Fruit fly (Drosophila melanogaster) whole organism, embryonic: ENCODE data around the gene Xport-B.

Source experiments
- ATbp ChIP-seq: fragments of 200-800 bp; sonication (Bioruptor generic); optimal IDR thresholded peaks from 2 replicates; lab custom pipeline; 2017; ENCODE audit warnings: missing biosample characterization, mild to moderate bottlenecking, missing genetic modification characterization, missing genetic modification reagents
- Abd-B ChIP-seq: fragments of 200-800 bp; sonication (Bioruptor generic); optimal IDR thresholded peaks from 2 replicates; lab custom pipeline; 2018; ENCODE audit warnings: missing biosample characterization, mild to moderate bottlenecking, missing genetic modification characterization, moderate library complexity
- Adf1 ChIP-seq: fragments of 200-800 bp; sonication (Bioruptor generic); IDR thresholded peaks from 2 replicates; pipeline ENCODE4 v1.3.6; 2022; ENCODE audit warnings: missing biosample characterization, missing genetic modification characterization
- Aef1 ChIP-seq: fragments of 200-800 bp; sonication (Bioruptor generic); IDR thresholded peaks from 3 replicates; pipeline ENCODE4 v1.3.6; 2022; ENCODE audit warnings: missing biosample characterization, missing genetic modification characterization
- Bdp1 ChIP-seq: fragments of 200-800 bp; sonication (Bioruptor generic); optimal IDR thresholded peaks from 3 replicates; lab custom pipeline; 2016; ENCODE audit warnings: missing biosample characterization, missing genetic modification characterization
- BtbVII ChIP-seq: fragments of 200-800 bp; sonication (Bioruptor generic); optimal IDR thresholded peaks from 3 replicates; lab custom pipeline; 2017; ENCODE audit warnings: missing biosample characterization, mild to moderate bottlenecking, missing genetic modification characterization
- CG10274 ChIP-seq: fragments of 200-800 bp; sonication (Bioruptor generic); optimal IDR thresholded peaks from 3 replicates; lab custom pipeline; 2017; ENCODE audit warnings: missing biosample characterization, mild to moderate bottlenecking, missing genetic modification characterization
- CG11398 ChIP-seq: fragments of 200-800 bp; sonication (Bioruptor generic); optimal IDR thresholded peaks from 2 replicates; lab custom pipeline; 2016; ENCODE audit warnings: missing biosample characterization, missing genetic modification characterization
- CG1233 ChIP-seq: fragments of 200-800 bp; sonication (Bioruptor generic); optimal IDR thresholded peaks from 4 replicates; lab custom pipeline; 2018; ENCODE audit warnings: missing biosample characterization, mild to moderate bottlenecking, missing genetic modification characterization
- CG14667 ChIP-seq: fragments of 200-800 bp; sonication (Bioruptor generic); IDR thresholded peaks from 2 replicates; pipeline ENCODE4 v1.3.6; 2022; ENCODE audit warnings: missing biosample characterization, missing genetic modification characterization
- CG15011 ChIP-seq: fragments of 200-800 bp; sonication (Bioruptor generic); optimal IDR thresholded peaks from 3 replicates; lab custom pipeline; 2018; ENCODE audit warnings: missing biosample characterization, mild to moderate bottlenecking, missing genetic modification characterization
- CG15073 ChIP-seq: fragments of 200-800 bp; sonication (Bioruptor generic); optimal IDR thresholded peaks from 2 replicates; lab custom pipeline; 2016; ENCODE audit warnings: missing biosample characterization, missing genetic modification characterization
- CG17186 ChIP-seq: fragments of 200-800 bp; sonication (Bioruptor generic); optimal IDR thresholded peaks from 3 replicates; lab custom pipeline; 2017; ENCODE audit warnings: missing biosample characterization, missing genetic modification reagents, missing genetic modification characterization
- CG17361 ChIP-seq: fragments of 200-800 bp; sonication (Bioruptor generic); IDR thresholded peaks from 3 replicates; pipeline ENCODE4 v1.3.6; 2022; ENCODE audit warnings: missing biosample characterization, missing genetic modification characterization
- CG2875 ChIP-seq: fragments of 200-800 bp; sonication (Bioruptor generic); optimal IDR thresholded peaks from 2 replicates; lab custom pipeline; 2017; ENCODE audit warnings: missing biosample characterization, mild to moderate bottlenecking, missing genetic modification characterization, missing genetic modification reagents
- CG3407 ChIP-seq: fragments of 200-800 bp; sonication (Bioruptor generic); optimal IDR thresholded peaks from 2 replicates; lab custom pipeline; 2018; ENCODE audit warnings: missing biosample characterization, mild to moderate bottlenecking, missing genetic modification characterization
- CG34376 ChIP-seq: fragments of 200-800 bp; sonication (Bioruptor generic); optimal IDR thresholded peaks from 2 replicates; lab custom pipeline; 2018; ENCODE audit warnings: missing biosample characterization, mild to moderate bottlenecking, missing genetic modification characterization
- CG4360 ChIP-seq: fragments of 200-800 bp; sonication (Bioruptor generic); IDR thresholded peaks from 2 replicates; pipeline ENCODE4 v1.3.6; 2022; ENCODE audit warnings: missing biosample characterization, missing genetic modification characterization
- CG7786 ChIP-seq: fragments of 200-800 bp; sonication (Bioruptor generic); optimal IDR thresholded peaks from 2 replicates; lab custom pipeline; 2016; ENCODE audit warnings: missing biosample characterization, missing genetic modification characterization
- CG9817 ChIP-seq: fragments of 200-800 bp; sonication (Bioruptor generic); optimal IDR thresholded peaks from 2 replicates; lab custom pipeline; 2018; ENCODE audit warnings: missing biosample characterization, mild to moderate bottlenecking, missing genetic modification characterization, moderate library complexity
- D ChIP-seq, 2 experiments: fragments of 200-800 bp in 1 of 2; fragments of >200 bp in 1 of 2; sonication (Bioruptor generic) in 1 of 2; optimal IDR thresholded peaks; 2 replicates in 1 of 2; 3 replicates in 1 of 2; lab custom pipeline; 2017; ENCODE audit warnings: mild to moderate bottlenecking in 1 of 2, missing biosample characterization in 1 of 2, missing genetic modification characterization in 1 of 2, missing genetic modification reagents in 1 of 2
- Ets65A ChIP-seq: fragments of 200-800 bp; sonication (Bioruptor generic); peaks from one replicate; lab custom pipeline; 2016; ENCODE audit warnings: missing biosample characterization, missing genetic modification characterization
- HLH54F ChIP-seq: fragments of 200-800 bp; sonication (Bioruptor generic); optimal IDR thresholded peaks from 3 replicates; lab custom pipeline; 2016; ENCODE audit warnings: missing biosample characterization, missing genetic modification characterization
- Hey ChIP-seq: fragments of 200-800 bp; sonication (Bioruptor generic); optimal IDR thresholded peaks from 3 replicates; lab custom pipeline; 2018; ENCODE audit warnings: missing biosample characterization, mild to moderate bottlenecking, missing genetic modification characterization
- Hr3 ChIP-seq: fragments of 200-800 bp; sonication (Bioruptor generic); optimal IDR thresholded peaks from 3 replicates; lab custom pipeline; 2016; ENCODE audit warnings: missing biosample characterization, missing genetic modification characterization
- Hr78 ChIP-seq, 2 experiments: fragments of 200-800 bp in 1 of 2; fragments of >200 bp in 1 of 2; sonication (Bioruptor generic) in 1 of 2; optimal IDR thresholded peaks; 2 replicates each; lab custom pipeline; 2017 to 2019; ENCODE audit warnings: missing biosample characterization in 2 of 2, missing genetic modification characterization in 2 of 2, mild to moderate bottlenecking in 1 of 2, moderate library complexity in 1 of 2
- Myb ChIP-seq: fragments of 200-800 bp; sonication (Bioruptor generic); optimal IDR thresholded peaks from 2 replicates; lab custom pipeline; 2016; ENCODE audit warnings: missing biosample characterization, missing genetic modification characterization
- Sox102F ChIP-seq: fragments of 200-800 bp; sonication (Bioruptor generic); optimal IDR thresholded peaks from 2 replicates; lab custom pipeline; 2018; ENCODE audit warnings: missing biosample characterization, mild to moderate bottlenecking, missing genetic modification characterization, moderate library complexity
- Vsx1 ChIP-seq: fragments of 200-800 bp; sonication (Bioruptor generic); optimal IDR thresholded peaks from 2 replicates; lab custom pipeline; 2017; ENCODE audit warnings: missing biosample characterization, mild to moderate bottlenecking, missing genetic modification characterization, missing genetic modification reagents
- amos ChIP-seq: fragments of 200-800 bp; sonication (Bioruptor generic); IDR thresholded peaks from 2 replicates; pipeline ENCODE4 v1.3.6; 2022; ENCODE audit warnings: missing biosample characterization, missing genetic modification characterization; ENCODE audit not compliant: partially characterized antibody
- ase ChIP-seq: fragments of 200-800 bp; sonication (Bioruptor generic); IDR thresholded peaks from 3 replicates; pipeline ENCODE4 v1.3.6; 2022; ENCODE audit warnings: missing biosample characterization, missing genetic modification characterization
- bsh ChIP-seq, 2 experiments: fragments of 200-800 bp; sonication (Bioruptor generic); optimal IDR thresholded peaks; 2 replicates each; lab custom pipeline; 2017 to 2018; ENCODE audit warnings: mild to moderate bottlenecking in 2 of 2, missing biosample characterization in 2 of 2, missing genetic modification characterization in 2 of 2, moderate library complexity in 1 of 2
- caup ChIP-seq: fragments of 200-800 bp; sonication (Bioruptor generic); optimal IDR thresholded peaks from 3 replicates; lab custom pipeline; 2017; ENCODE audit warnings: missing biosample characterization, mild to moderate bottlenecking, missing genetic modification characterization, moderate library complexity; ENCODE audit not compliant: severe bottlenecking
- cg ChIP-seq: fragments of 200-800 bp; sonication (Bioruptor generic); optimal IDR thresholded peaks from 3 replicates; lab custom pipeline; 2019; ENCODE audit warnings: missing biosample characterization, mild to moderate bottlenecking, missing genetic modification characterization, moderate library complexity
- dati ChIP-seq: fragments of 200-800 bp; sonication (Bioruptor generic); IDR thresholded peaks from 2 replicates; pipeline ENCODE4 v1.3.6; 2022; ENCODE audit warnings: missing biosample characterization, missing genetic modification characterization
- fd96Cb ChIP-seq: fragments of 200-800 bp; sonication (Bioruptor generic); optimal IDR thresholded peaks from 2 replicates; lab custom pipeline; 2018; ENCODE audit warnings: missing biosample characterization, mild to moderate bottlenecking, missing genetic modification characterization, moderate library complexity
- gfzf ChIP-seq: fragments of 200-800 bp; sonication (Bioruptor generic); optimal IDR thresholded peaks from 2 replicates; lab custom pipeline; 2016; ENCODE audit warnings: missing biosample characterization, mild to moderate bottlenecking, missing genetic modification characterization, moderate library complexity
- hb ChIP-seq: fragments of 200-800 bp; sonication (Bioruptor generic); IDR thresholded peaks from 3 replicates; pipeline ENCODE4 v1.3.6; 2022; ENCODE audit warnings: missing biosample characterization, missing genetic modification characterization; ENCODE audit not compliant: partially characterized antibody
- insv ChIP-seq, 2 experiments: fragments of 200-800 bp; sonication (Bioruptor generic); optimal IDR thresholded peaks; 3 replicates each; lab custom pipeline; 2016 to 2018; ENCODE audit warnings: missing biosample characterization in 2 of 2, missing genetic modification characterization in 2 of 2
- lmd ChIP-seq: fragments of 200-800 bp; sonication (Bioruptor generic); IDR thresholded peaks from 2 replicates; pipeline ENCODE4 v1.3.6; 2022; ENCODE audit warnings: missing biosample characterization, missing genetic modification characterization
- nmo ChIP-seq: fragments of 200-800 bp; sonication (Bioruptor generic); optimal IDR thresholded peaks from 2 replicates; lab custom pipeline; 2018; ENCODE audit warnings: missing biosample characterization, mild to moderate bottlenecking, missing genetic modification characterization, moderate library complexity
- peb ChIP-seq: fragments of 200-800 bp; sonication (Bioruptor generic); IDR thresholded peaks from 2 replicates; pipeline ENCODE4 v1.3.6; 2022; ENCODE audit warnings: missing biosample characterization, missing genetic modification characterization
- pho ChIP-seq: fragments of 200-800 bp; sonication (Bioruptor generic); optimal IDR thresholded peaks from 2 replicates; lab custom pipeline; 2016; ENCODE audit warnings: missing biosample characterization, missing genetic modification characterization
- ro ChIP-seq: fragments of 200-800 bp; sonication (Bioruptor generic); IDR thresholded peaks from 2 replicates; pipeline ENCODE4 v1.3.6; 2022; ENCODE audit warnings: missing biosample characterization, missing genetic modification characterization
- sens-2 ChIP-seq: fragments of 200-800 bp; sonication (Bioruptor generic); IDR thresholded peaks from 2 replicates; pipeline ENCODE4 v1.3.6; 2022; ENCODE audit warnings: missing biosample characterization, missing genetic modification characterization
- seq ChIP-seq: fragments of 200-800 bp; sonication (Bioruptor generic); IDR thresholded peaks from 2 replicates; pipeline ENCODE4 v1.3.6; 2022; ENCODE audit warnings: missing biosample characterization, missing genetic modification characterization
- sqz ChIP-seq: fragments of 200-800 bp; sonication (Bioruptor generic); optimal IDR thresholded peaks from 3 replicates; lab custom pipeline; 2018; ENCODE audit warnings: missing biosample characterization, mild to moderate bottlenecking, missing genetic modification characterization
- usp ChIP-seq: fragments of >200 bp; optimal IDR thresholded peaks from 2 replicates; lab custom pipeline; 2017; ENCODE audit warnings: missing biosample characterization, missing genetic modification characterization
- zfh1 ChIP-seq: fragments of 200-800 bp; sonication (Bioruptor generic); IDR thresholded peaks from 3 replicates; pipeline ENCODE4 v1.3.6; 2022; ENCODE audit warnings: missing biosample characterization, missing genetic modification characterization

The Xport-B gene

DNA sequence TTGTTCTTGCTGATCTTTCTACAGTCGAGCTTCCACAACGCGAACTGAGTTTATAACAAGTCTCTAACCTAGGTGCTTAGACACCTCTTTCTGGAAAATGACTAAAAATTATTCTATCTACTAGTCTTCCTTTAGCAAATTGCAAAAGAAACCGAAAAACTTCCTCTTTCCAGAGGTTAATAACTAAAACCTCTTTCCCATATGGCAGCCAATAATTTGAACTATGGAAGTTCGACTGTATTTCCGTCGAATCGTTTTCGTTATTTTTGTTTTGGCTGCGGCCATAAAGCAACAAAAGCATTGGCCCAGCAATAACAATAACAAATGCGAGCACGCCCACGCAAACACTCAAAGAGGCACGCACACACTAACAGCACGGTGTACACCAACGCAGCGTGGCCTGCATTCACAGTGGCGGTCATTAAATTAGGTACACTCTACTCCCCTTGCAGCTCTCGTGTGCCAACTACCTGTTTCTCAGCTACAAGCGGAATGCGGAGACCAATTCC, 34.7 kb downstream of the Xport-B start (continued):
- TF ChIP-seq pho (peak; percentile 36), D (optimal IDR thresholded peaks at IDR 0.05; lab: Kevin White, UChicago) (no peak), D (GFP tag; optimal IDR thresholded peaks at IDR 0.05; lab: Kevin White, UChicago) (peak; percentile 29), CG11398 (GFP tag; lab: Kevin White, UChicago) (no peak), amos (GFP tag; lab: Robert Waterston, UW) (no peak), dati (GFP tag; lab: Robert Waterston, UW) (0 out of 2 replicates have a peak, but pooled peaks have one; percentile 3), CG34376 (GFP tag; lab: Kevin White, UChicago) (peak; percentile 77), sens-2 (GFP tag; lab: Robert Waterston, UW) (no peak), Sox102F (GFP tag; lab: Kevin White, UChicago) (peak; percentile 32), CG7786 (peak; percentile 43), CG14667 (GFP tag; lab: Robert Waterston, UW) (0 out of 2 replicates have a peak, but pooled peaks have one; percentile 5), peb (no peak), CG1233 (GFP tag; lab: Kevin White, UChicago) (peak; percentile 48), ase (no peak), BtbVII (peak; percentile 77), Hr78 (GFP tag; optimal IDR thresholded peaks at IDR 0.05; lab: Kevin White, UChicago) (peak in 1 of 2 experiments; percentile 26), CG15073 (GFP tag; lab: Kevin White, UChicago) (peak; percentile 96), CG4360 (GFP tag; lab: Robert Waterston, UW) (peak; percentile 62), Hey (peak; percentile 9), fd96Cb (peak; percentile 1), CG9817 (tag; lab: Kevin White, UChicago) (peak; percentile 47), insv (GFP tag; optimal IDR thresholded peaks at IDR 0.05; lab: Kevin White, UChicago) (no peak), CG17361 (GFP tag; lab: Robert Waterston, UW) (peak; percentile 63), seq (GFP tag; lab: Robert Waterston, UW) (peak; percentile 55; the same call in 1 of the 2 replicates), CG15011 (GFP tag; lab: Kevin White, UChicago) (peak; percentile 20), Aef1 (GFP tag; lab: Robert Waterston, UW) (peak; percentile 63; the same call in 2 of the 3 replicates), CG17186 (GFP tag; lab: Kevin White, UChicago) (peak; percentile 14), lmd (0 out of 2 replicates have a peak, but pooled peaks have one; percentile 15), Adf1 (peak; percentile 35; the same call in 1 of the 2 replicates), Vsx1 (no peak), CG3407 (GFP tag; lab: Kevin White, UChicago) (peak; percentile 17), nmo (peak; percentile 46), Myb (GFP tag; lab: Kevin White, UChicago) (peak; percentile 21), ATbp (GFP tag; lab: Kevin White, UChicago) (peak; percentile 54), hb (GFP tag; lab: Robert Waterston, UW) (no peak), sqz (GFP tag; lab: Kevin White, UChicago) (peak; percentile 59), HLH54F (GFP tag; lab: Kevin White, UChicago) (peak; percentile 18), CG2875 (GFP tag; lab: Kevin White, UChicago) (peak; percentile 7), gfzf (GFP tag; lab: Kevin White, UChicago) (no peak), Abd-B (GFP tag; lab: Kevin White, UChicago) (peak; percentile 40), ro (GFP tag; lab: Robert Waterston, UW) (no peak), CG10274 (GFP tag; lab: Kevin White, UChicago) (no peak), Ets65A (GFP tag; lab: Kevin White, UChicago) (peak; percentile 88), cg (GFP tag; lab: Kevin White, UChicago) (peak; percentile 85), Bdp1 (GFP tag; lab: Kevin White, UChicago) (peak; percentile 19), bsh (GFP tag; optimal IDR thresholded peaks at IDR 0.05; lab: Kevin White, UChicago) (peak in 1 of 2 experiments; percentile 59), caup (peak; percentile 46), usp (GFP tag; lab: Kevin White, UChicago) (no peak), Hr3 (peak; percentile 23), zfh1 (GFP tag; lab: Robert Waterston, UW) (no peak; the same call in 2 of the 3 replicates)
